Worm (Caenorhabditis elegans): ENCODE data around the gene sap-140.

The sap-140 gene

DNA sequence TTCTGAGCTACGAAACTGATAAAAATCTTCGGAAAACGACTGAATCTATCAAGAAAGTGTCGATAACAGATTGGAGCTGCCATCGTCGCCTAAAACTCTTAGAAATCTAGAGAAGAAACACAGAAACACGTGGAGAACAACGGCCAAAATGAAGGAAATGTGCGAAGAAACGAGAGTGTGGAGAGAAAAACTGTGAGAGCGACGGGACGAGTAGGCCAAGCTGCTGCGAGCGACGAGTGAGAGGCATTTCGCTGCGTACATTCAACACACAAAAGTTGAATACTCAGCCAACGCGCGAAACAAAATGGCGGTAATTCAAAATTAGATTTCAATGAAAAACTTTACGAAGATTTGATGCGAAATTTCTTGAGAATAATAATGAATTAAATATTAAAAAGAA is 1.2 kb upstream of the sap-140 start (continued):
- TF ChIP-seq mep-1 (tag; optimal IDR thresholded peaks at IDR 0.05) = peak; percentile 96
- TF ChIP-seq lin-38 (GFP tag; IDR thresholded peaks at IDR 0.05) = peak; percentile 80
- peak in 1 of 2 experiments; percentile 66 for TF ChIP-seq hif-1 (tag; optimal IDR thresholded peaks at IDR 0.05)
- TF ChIP-seq cey-2 (tag; optimal IDR thresholded peaks at IDR 0.05; ENCODE audit: borderline replicate concordance, insufficient read depth) = no peak
- peak; percentile 86 for TF ChIP-seq nhr-11 (tag; optimal IDR thresholded peaks at IDR 0.05)
- TF ChIP-seq Y75B8A.6 (GFP tag; IDR thresholded peaks at IDR 0.05) = no peak
- peak; percentile 64 for TF ChIP-seq nhr-102 (tag; optimal IDR thresholded peaks at IDR 0.05)
- TF ChIP-seq spr-3 (GFP tag; optimal IDR thresholded peaks at IDR 0.05) = no peak
- TF ChIP-seq ctbp-1 (GFP tag; IDR thresholded peaks at IDR 0.05) = peak; percentile 32; the same call in 1 of the 2 replicates
- no peak for TF ChIP-seq zfp-3 (GFP tag; conservative IDR thresholded peaks at IDR 0.05)
- TF ChIP-seq mxl-3 (GFP tag; optimal IDR thresholded peaks at IDR 0.05) = peak; percentile 99
- TF ChIP-seq set-16 (GFP tag; IDR thresholded peaks at IDR 0.05) = peak; percentile 50; the same call in 1 of the 2 replicates
- TF ChIP-seq nhr-10 (tag; optimal IDR thresholded peaks at IDR 0.05) = peak; percentile 0
- peak; percentile 82 for TF ChIP-seq mes-2 (tag; optimal IDR thresholded peaks at IDR 0.05; ENCODE audit: poor library complexity, severe bottlenecking)
- TF ChIP-seq daf-19 (GFP tag; conservative IDR thresholded peaks at IDR 0.05) = no peak
- TF ChIP-seq aly-2 (tag; optimal IDR thresholded peaks at IDR 0.05) = no peak
- peak; percentile 96 for TF ChIP-seq dpl-1 (GFP tag; optimal IDR thresholded peaks at IDR 0.05)
- TF ChIP-seq Y5F2A.4 (GFP tag; optimal IDR thresholded peaks at IDR 0.05) = no peak
- TF ChIP-seq nhr-237 (tag; optimal IDR thresholded peaks at IDR 0.05) = no peak
- 0 out of 2 replicates have a peak, but pooled peaks have one; percentile 20 for TF ChIP-seq Y105C5A.15 (GFP tag; IDR thresholded peaks at IDR 0.05)
- peak; percentile 94 for TF ChIP-seq pqm-1 (tag; optimal IDR thresholded peaks at IDR 0.05)
- TF ChIP-seq lin-13 (GFP tag; optimal IDR thresholded peaks at IDR 0.05) = peak; percentile 98
- no peak for TF ChIP-seq lin-29 (GFP tag; IDR thresholded peaks at IDR 0.05)
- peak; percentile 63 to 91 for TF ChIP-seq lsy-2 (tag; optimal IDR thresholded peaks at IDR 0.05)
- no peak for TF ChIP-seq tag-97 (GFP tag; IDR thresholded peaks at IDR 0.05)
- TF ChIP-seq unc-39 (tag; optimal IDR thresholded peaks at IDR 0.05) = no peak
- peak; percentile 66 for TF ChIP-seq spr-1 (tag; optimal IDR thresholded peaks at IDR 0.05)
- peak; percentile 91 for TF ChIP-seq fkh-10 (GFP tag; optimal IDR thresholded peaks at IDR 0.05)
- TF ChIP-seq madf-5 (GFP tag; IDR thresholded peaks at IDR 0.05) = no peak
- peak; percentile 59 for TF ChIP-seq pha-4 (GFP tag; IDR thresholded peaks at IDR 0.05)
- TF ChIP-seq pha-4 (tag; optimal IDR thresholded peaks at IDR 0.05) = no peak
- peak; percentile 83 for TF ChIP-seq rbr-2 (tag; optimal IDR thresholded peaks at IDR 0.05)
- no peak for TF ChIP-seq nhr-111 (GFP tag; optimal IDR thresholded peaks at IDR 0.05)
- no peak for TF ChIP-seq mdt-29 (GFP tag; IDR thresholded peaks at IDR 0.05)
- no peak for TF ChIP-seq ceh-32 (tag; optimal IDR thresholded peaks at IDR 0.05; ENCODE audit: poor library complexity)
- peak; percentile 89 for TF ChIP-seq dve-1 (tag; optimal IDR thresholded peaks at IDR 0.05; ENCODE audit: insufficient read depth)
- TF ChIP-seq ZK546.5 (tag; optimal IDR thresholded peaks at IDR 0.05) = no peak
- peak; percentile 67 for TF ChIP-seq aha-1 (tag)
- no peak for TF ChIP-seq R02D3.7 (tag; optimal IDR thresholded peaks at IDR 0.05)
- TF ChIP-seq duxl-1 (tag; optimal IDR thresholded peaks at IDR 0.05; ENCODE audit: poor library complexity) = peak; percentile 72
- peak; percentile 40 to 61 for TF ChIP-seq daf-16 (GFP tag; optimal IDR thresholded peaks at IDR 0.05)
- peak; percentile 63 for TF ChIP-seq daf-16 (tag; optimal IDR thresholded peaks at IDR 0.05)
- no peak for TF ChIP-seq ztf-7 (tag; optimal IDR thresholded peaks at IDR 0.05)
- TF ChIP-seq sdz-12 (GFP tag; optimal IDR thresholded peaks at IDR 0.05) = no peak
- no peak; the same call in 1 of the 2 replicates for TF ChIP-seq egl-43 (GFP tag; IDR thresholded peaks at IDR 0.05)
- no peak for TF ChIP-seq lir-3 (tag; optimal IDR thresholded peaks at IDR 0.05)
- TF ChIP-seq nhr-6 (tag; optimal IDR thresholded peaks at IDR 0.05) = peak; percentile 45
- peak; percentile 12 for TF ChIP-seq zag-1 (tag; optimal IDR thresholded peaks at IDR 0.05)
- no peak for TF ChIP-seq dmd-9 (GFP tag; IDR thresholded peaks at IDR 0.05)
- TF ChIP-seq zfp-2 (tag; optimal IDR thresholded peaks at IDR 0.05) = no peak
- no peak for TF ChIP-seq F49E8.2 (tag; optimal IDR thresholded peaks at IDR 0.05; ENCODE audit: borderline replicate concordance)

Data from whole organism, L4 larva.